Worm (Caenorhabditis elegans): Measurements from ENCODE around the gene Y39B6A.42.

ce11 chrV:19001016-19001415, 31.6 kb upstream of the Y39B6A.42 start, which contains the start of gene Y39B6A.34:
- TF ChIP-seq snpc-4 (tag; optimal IDR thresholded peaks at IDR 0.05) (no peak), hlh-1 (tag; optimal IDR thresholded peaks at IDR 0.05) (peak; percentile 1), nhr-76 (tag; optimal IDR thresholded peaks at IDR 0.05) (no peak), unc-39 (tag; optimal IDR thresholded peaks at IDR 0.05) (no peak), elt-3 (tag; optimal IDR thresholded peaks at IDR 0.05) (no peak), unc-62 (GFP tag; optimal IDR thresholded peaks at IDR 0.05) (no peak)
